Worm (Caenorhabditis elegans) whole organism, L1 larva: ENCODE results near the gene rabn-5.

Experiments used
- ama-1 ChIP-seq: fragments of 150-350 bp; optimal IDR thresholded peaks from 2 replicates; lab custom pipeline; 2014
- blmp-1 ChIP-seq: fragments of 150-350 bp; optimal IDR thresholded peaks from 2 replicates; lab custom pipeline; 2014; ENCODE audit warnings: missing biosample characterization, missing genetic modification characterization
- ceh-82 ChIP-seq, 3 experiments: fragments of 150-350 bp in 1 of 3; sonication (generic microtip) in 2 of 3; optimal IDR thresholded peaks; 2 replicates each; lab custom pipeline; 2014 to 2017; ENCODE audit warnings: missing biosample characterization in 3 of 3, missing genetic modification characterization in 3 of 3
- ceh-88 ChIP-seq: fragments of 200-800 bp; sonication (Bioruptor generic); IDR thresholded peaks from 2 replicates; pipeline ENCODE4 v1.3.6; 2022; ENCODE audit warnings: missing genetic modification characterization, missing compliant biosample characterization
- ceh-90 ChIP-seq: sonication (generic microtip); optimal IDR thresholded peaks from 2 replicates; lab custom pipeline; 2016; ENCODE audit warnings: missing genetic modification characterization, missing compliant biosample characterization
- dpl-1 ChIP-seq, 3 experiments: fragments of 150-350 bp in 2 of 3; sonication (generic microtip) in 1 of 3; optimal IDR thresholded peaks; 2 replicates each; lab custom pipeline; 2014 to 2017; ENCODE audit warnings: missing biosample characterization in 3 of 3, missing genetic modification characterization in 3 of 3, missing genetic modification reagents in 3 of 3
- efl-1 ChIP-seq, 4 experiments: fragments of 150-350 bp; optimal IDR thresholded peaks in 3 of 4; peaks in 1 of 4; 1 replicate in 1 of 4; 2 replicates in 3 of 4; lab custom pipeline; 2014; ENCODE audit warnings: missing biosample characterization in 2 of 4, missing genetic modification characterization in 2 of 4, missing genetic modification reagents in 2 of 4
- egl-27 ChIP-seq, 2 experiments: fragments of 150-350 bp in 1 of 2; sonication (generic microtip); optimal IDR thresholded peaks; 3 replicates each; lab custom pipeline; 2017 to 2018; ENCODE audit warnings: missing biosample characterization in 2 of 2, missing genetic modification characterization in 2 of 2, missing genetic modification reagents in 2 of 2
- elt-3 ChIP-seq, 6 experiments: fragments of 150-350 bp in 1 of 6; sonication (generic microtip); optimal IDR thresholded peaks; 2 replicates each; lab custom pipeline; 2017 to 2018; ENCODE audit warnings: missing biosample characterization in 6 of 6, missing genetic modification characterization in 6 of 6, inconsistent platforms in 1 of 6
- ets-5 ChIP-seq: fragments of 200-800 bp; sonication (Bioruptor generic); IDR thresholded peaks from 2 replicates; pipeline ENCODE4 v1.3.6; 2022; ENCODE audit warnings: missing genetic modification characterization, missing compliant biosample characterization
- fkh-10 ChIP-seq: sonication (generic microtip); optimal IDR thresholded peaks from 2 replicates; lab custom pipeline; 2017; ENCODE audit warnings: missing biosample characterization, missing genetic modification reagents, missing genetic modification characterization
- fkh-8 ChIP-seq: sonication (generic microtip); optimal IDR thresholded peaks from 2 replicates; lab custom pipeline; 2016; ENCODE audit warnings: mild to moderate bottlenecking, missing genetic modification characterization, missing compliant biosample characterization
- fos-1 ChIP-seq: fragments of 150-350 bp; optimal IDR thresholded peaks from 2 replicates; lab custom pipeline; 2014; ENCODE audit warnings: missing biosample characterization, missing genetic modification characterization
- grh-1 ChIP-seq: fragments of 200-800 bp; sonication (Bioruptor generic); IDR thresholded peaks from 2 replicates; pipeline ENCODE4 v1.3.6; 2022; ENCODE audit warnings: missing genetic modification reagents, missing genetic modification characterization, missing compliant biosample characterization
- hlh-17 ChIP-seq: fragments of 200-800 bp; sonication (Bioruptor generic); optimal IDR thresholded peaks from 2 replicates; lab custom pipeline; 2018; ENCODE audit warnings: missing genetic modification characterization, mild to moderate bottlenecking, missing compliant biosample characterization, moderate library complexity, borderline replicate concordance
- hpl-2 ChIP-seq: fragments of 150-350 bp; optimal IDR thresholded peaks from 2 replicates; lab custom pipeline; 2014; ENCODE audit warnings: missing biosample characterization, missing genetic modification reagents, missing genetic modification characterization
- jun-1 ChIP-seq: fragments of 150-350 bp; optimal IDR thresholded peaks from 2 replicates; lab custom pipeline; 2014; ENCODE audit warnings: missing biosample characterization, missing genetic modification reagents, missing genetic modification characterization
- lin-13 ChIP-seq: fragments of 150-350 bp; optimal IDR thresholded peaks from 2 replicates; lab custom pipeline; 2014; ENCODE audit warnings: missing biosample characterization, missing genetic modification reagents, missing genetic modification characterization
- lin-14 ChIP-seq: fragments of 200-800 bp; sonication (Bioruptor generic); optimal IDR thresholded peaks from 2 replicates; lab custom pipeline; 2018; ENCODE audit warnings: mild to moderate bottlenecking, missing genetic modification characterization, moderate library complexity, missing compliant biosample characterization
- lin-35 ChIP-seq, 2 experiments: fragments of 150-350 bp; optimal IDR thresholded peaks; 2 replicates each; lab custom pipeline; 2014; ENCODE audit warnings: missing biosample characterization in 2 of 2, missing genetic modification characterization in 2 of 2, missing genetic modification reagents in 2 of 2
- lin-39 ChIP-seq: fragments of 150-350 bp; optimal IDR thresholded peaks from 2 replicates; lab custom pipeline; 2014; ENCODE audit warnings: missing biosample characterization, missing genetic modification reagents, missing genetic modification characterization
- lsy-2 ChIP-seq, 2 experiments: fragments of 150-350 bp; optimal IDR thresholded peaks; 2 replicates each; lab custom pipeline; 2014; ENCODE audit warnings: missing biosample characterization in 2 of 2, missing genetic modification characterization in 2 of 2
- mab-9 ChIP-seq: fragments of 200-800 bp; sonication (Bioruptor generic); IDR thresholded peaks from 2 replicates; pipeline ENCODE4 v1.3.6; 2022; ENCODE audit warnings: missing genetic modification reagents, missing genetic modification characterization, missing compliant biosample characterization
- mdl-1 ChIP-seq, 2 experiments: fragments of 150-350 bp; optimal IDR thresholded peaks; 2 replicates each; lab custom pipeline; 2014 to 2017; ENCODE audit warnings: missing biosample characterization in 2 of 2, missing genetic modification characterization in 2 of 2, inconsistent platforms in 1 of 2
- nhr-20 ChIP-seq: sonication (generic microtip); optimal IDR thresholded peaks from 2 replicates; lab custom pipeline; 2016; ENCODE audit warnings: mild to moderate bottlenecking, missing genetic modification characterization, missing compliant biosample characterization
- nhr-47 ChIP-seq: sonication (generic microtip); optimal IDR thresholded peaks from 2 replicates; lab custom pipeline; 2016; ENCODE audit warnings: mild to moderate bottlenecking, missing genetic modification characterization, moderate library complexity, missing compliant biosample characterization
- nhr-77 ChIP-seq: fragments of 150-350 bp; optimal IDR thresholded peaks from 2 replicates; lab custom pipeline; 2014; ENCODE audit warnings: missing biosample characterization, missing genetic modification characterization
- nhr-85 ChIP-seq: sonication (generic microtip); peaks from one replicate; lab custom pipeline; 2016; ENCODE audit warnings: missing genetic modification characterization, inconsistent platforms, missing compliant biosample characterization
- nhr-90 ChIP-seq: sonication (generic microtip); optimal IDR thresholded peaks from 2 replicates; lab custom pipeline; 2016; ENCODE audit warnings: mild to moderate bottlenecking, missing genetic modification characterization, missing compliant biosample characterization; ENCODE audit not compliant: poor library complexity
- pag-3 ChIP-seq: sonication (generic microtip); optimal IDR thresholded peaks from 2 replicates; lab custom pipeline; 2017; ENCODE audit warnings: missing genetic modification characterization, mild to moderate bottlenecking, missing compliant biosample characterization, antibody characterized with exemption, borderline replicate concordance; ENCODE audit not compliant: insufficient read depth
- pax-3 ChIP-seq: fragments of 200-800 bp; sonication (Bioruptor generic); optimal IDR thresholded peaks from 2 replicates; lab custom pipeline; 2018; ENCODE audit warnings: mild to moderate bottlenecking, missing genetic modification characterization, moderate library complexity, missing compliant biosample characterization
- rnt-1 ChIP-seq: sonication (generic microtip); optimal IDR thresholded peaks from 2 replicates; lab custom pipeline; 2016; ENCODE audit warnings: mild to moderate bottlenecking, missing genetic modification characterization, moderate library complexity, missing compliant biosample characterization
- skn-1 ChIP-seq: fragments of 150-350 bp; optimal IDR thresholded peaks from 2 replicates; lab custom pipeline; 2014; ENCODE audit warnings: missing biosample characterization, missing genetic modification characterization
- snpc-4 ChIP-seq: fragments of 150-350 bp; optimal IDR thresholded peaks from 2 replicates; lab custom pipeline; 2014; ENCODE audit warnings: missing biosample characterization, missing genetic modification characterization
- sox-4 ChIP-seq: sonication (generic microtip); optimal IDR thresholded peaks from 2 replicates; lab custom pipeline; 2016; ENCODE audit warnings: missing genetic modification characterization, missing compliant biosample characterization
- sup-37 ChIP-seq: fragments of 200-800 bp; sonication (Bioruptor generic); optimal IDR thresholded peaks from 2 replicates; lab custom pipeline; 2018; ENCODE audit warnings: mild to moderate bottlenecking, missing genetic modification characterization, missing compliant biosample characterization
- tbx-2 ChIP-seq: sonication (generic microtip); optimal IDR thresholded peaks from 2 replicates; lab custom pipeline; 2016; ENCODE audit warnings: missing genetic modification characterization, missing compliant biosample characterization
- unc-130 ChIP-seq: fragments of 150-350 bp; optimal IDR thresholded peaks from 2 replicates; lab custom pipeline; 2017; ENCODE audit warnings: missing biosample characterization, missing genetic modification characterization, inconsistent platforms
- unc-98 ChIP-seq: fragments of 200-800 bp; sonication (Bioruptor generic); IDR thresholded peaks from 2 replicates; pipeline ENCODE4 v1.3.6; 2022; ENCODE audit warnings: missing genetic modification characterization, missing compliant biosample characterization
- xbp-1 ChIP-seq: sonication (generic microtip); optimal IDR thresholded peaks from 2 replicates; lab custom pipeline; 2016; ENCODE audit warnings: missing genetic modification characterization, missing compliant biosample characterization
- zip-4 ChIP-seq: fragments of 200-800 bp; sonication (Bioruptor generic); optimal IDR thresholded peaks from 2 replicates; lab custom pipeline; 2018; ENCODE audit warnings: mild to moderate bottlenecking, missing genetic modification characterization, moderate library complexity, missing compliant biosample characterization
- ztf-11 ChIP-seq, 2 experiments: sonication (generic microtip); optimal IDR thresholded peaks; 2 replicates each; lab custom pipeline; 2016 to 2017; ENCODE audit warnings: missing genetic modification characterization in 2 of 2, missing biosample characterization in 1 of 2, missing compliant biosample characterization in 1 of 2
- ztf-4 ChIP-seq: fragments of 150-350 bp; optimal IDR thresholded peaks from 2 replicates; lab custom pipeline; 2014; ENCODE audit warnings: missing biosample characterization, missing genetic modification characterization

rabn-5 gene

DNA sequence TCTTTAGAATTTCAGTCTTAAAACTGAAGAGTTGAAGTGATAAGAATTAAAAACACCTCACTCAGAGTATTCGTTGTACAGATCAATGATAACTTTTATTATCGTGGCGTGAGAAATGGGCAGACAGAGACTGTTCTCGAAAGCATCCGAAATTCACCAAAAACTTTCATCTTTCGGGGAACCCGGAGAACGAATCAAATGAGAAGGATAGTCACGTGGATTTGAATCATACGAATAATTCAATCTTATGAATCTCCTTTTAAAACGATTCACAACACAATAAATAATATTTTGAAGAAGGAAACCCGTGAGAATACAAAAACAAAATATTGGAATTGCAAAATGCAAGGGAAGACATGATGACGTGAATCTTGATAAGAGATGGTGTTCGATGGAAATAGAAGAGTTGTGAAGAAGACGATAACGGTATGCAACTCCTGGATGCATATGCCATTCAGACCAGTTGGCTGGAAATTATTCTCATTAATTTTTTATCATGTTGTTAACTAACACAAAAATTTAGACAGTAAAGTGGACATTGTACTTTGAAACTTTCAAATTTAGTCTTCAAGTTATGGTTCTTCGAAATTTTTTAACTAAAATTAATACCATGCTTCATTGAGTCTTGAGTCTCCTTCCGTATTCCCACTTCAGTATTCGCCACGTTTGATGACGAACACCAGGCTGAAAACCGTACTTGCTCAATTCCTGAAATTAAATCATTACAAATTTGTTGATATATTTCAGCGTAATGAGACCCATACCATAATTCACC, 12.7 kb downstream of the rabn-5 start (continued):
- no peak for TF ChIP-seq sup-37
- TF ChIP-seq nhr-85, result peak; percentile 38
- TF ChIP-seq zip-4 (GFP tag; lab: Kevin White, UChicago), result no peak
- TF ChIP-seq ztf-11 (tag; optimal IDR thresholded peaks at IDR 0.05; lab: Kevin White, UChicago), result no peak
- peak in 1 of 2 experiments; percentile 0 for TF ChIP-seq mdl-1 (tag; optimal IDR thresholded peaks at IDR 0.05; lab: Kevin White, UChicago)
- TF ChIP-seq blmp-1, result peak; percentile 90
- no peak for TF ChIP-seq lin-39
- peak; percentile 58 for TF ChIP-seq nhr-90 (tag; lab: Kevin White, UChicago)
- peak; percentile 26; the same call in 1 of the 2 replicates for TF ChIP-seq grh-1 (GFP tag; lab: Robert Waterston, UW)
- no peak for TF ChIP-seq egl-27 (tag; optimal IDR thresholded peaks at IDR 0.05; lab: Kevin White, UChicago)
- TF ChIP-seq dpl-1 (GFP tag; optimal IDR thresholded peaks at IDR 0.05; lab: Kevin White, UChicago), result no peak

DNA sequence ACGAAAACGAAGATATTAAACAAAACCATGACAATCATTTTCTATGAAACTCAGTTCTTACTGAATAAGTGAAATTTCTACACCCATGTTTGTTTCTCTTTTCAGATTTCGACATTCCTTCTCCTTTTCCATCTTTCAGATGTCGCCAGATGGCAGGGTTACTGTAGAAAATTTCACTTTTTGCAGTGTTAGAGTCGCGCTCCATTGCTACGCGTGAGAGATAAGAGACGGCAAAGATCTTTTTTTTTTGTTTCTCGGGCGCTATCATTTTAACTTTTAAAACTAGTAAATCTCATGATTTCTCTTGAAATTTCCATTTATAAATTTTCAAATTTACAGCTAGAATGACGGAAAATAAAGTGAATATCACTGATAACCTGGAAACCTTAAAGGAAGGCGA, 13.9 kb downstream of the rabn-5 start, which contains the start of the genes mig-21 and F01F1.2:
Gene mig-21 (minus strand): TSS at position 166 of the 400 bp plus-strand sequence.
Gene F01F1.2 (plus strand): TSS at position 340 of the 400 bp plus-strand sequence.
- TF ChIP-seq mab-9 (GFP tag; lab: Robert Waterston, UW) (no peak), unc-130 (tag; lab: Kevin White, UChicago) (no peak), nhr-20 (tag; lab: Kevin White, UChicago) (no peak), lin-13 (GFP tag; lab: Kevin White, UChicago) (no peak), nhr-90 (tag; lab: Kevin White, UChicago) (no peak), tbx-2 (tag; lab: Kevin White, UChicago) (no peak), lin-39 (no peak), sup-37 (no peak), rnt-1 (tag; lab: Kevin White, UChicago) (no peak), ztf-4 (tag; lab: Kevin White, UChicago) (no peak), mdl-1 (tag; optimal IDR thresholded peaks at IDR 0.05; lab: Kevin White, UChicago) (no peak), blmp-1 (peak; percentile 96), sox-4 (tag; lab: Kevin White, UChicago) (no peak), unc-98 (GFP tag; lab: Robert Waterston, UW) (no peak), pag-3 (tag; lab: Kevin White, UChicago) (no peak), jun-1 (tag; lab: Kevin White, UChicago) (no peak), lsy-2 (tag; optimal IDR thresholded peaks at IDR 0.05; lab: Kevin White, UChicago) (peak in 1 of 2 experiments; percentile 87), hlh-17 (GFP tag; lab: Kevin White, UChicago) (no peak), hpl-2 (GFP tag; lab: Kevin White, UChicago) (no peak), efl-1 (optimal IDR thresholded peaks at IDR 0.05; lab: Kevin White, UChicago) (no peak), efl-1 (GFP tag; optimal IDR thresholded peaks at IDR 0.05 in 1 of 2; lab: Kevin White, UChicago) (peak in 1 of 2 experiments; percentile 82), xbp-1 (tag; lab: Kevin White, UChicago) (no peak), nhr-47 (tag; lab: Kevin White, UChicago) (no peak), dpl-1 (GFP tag; optimal IDR thresholded peaks at IDR 0.05; lab: Kevin White, UChicago) (peak in 1 of 3 experiments; percentile 16), ceh-88 (GFP tag; lab: Robert Waterston, UW) (no peak)
- TF ChIP-seq, all 84 proteins: peak for 4

DNA sequence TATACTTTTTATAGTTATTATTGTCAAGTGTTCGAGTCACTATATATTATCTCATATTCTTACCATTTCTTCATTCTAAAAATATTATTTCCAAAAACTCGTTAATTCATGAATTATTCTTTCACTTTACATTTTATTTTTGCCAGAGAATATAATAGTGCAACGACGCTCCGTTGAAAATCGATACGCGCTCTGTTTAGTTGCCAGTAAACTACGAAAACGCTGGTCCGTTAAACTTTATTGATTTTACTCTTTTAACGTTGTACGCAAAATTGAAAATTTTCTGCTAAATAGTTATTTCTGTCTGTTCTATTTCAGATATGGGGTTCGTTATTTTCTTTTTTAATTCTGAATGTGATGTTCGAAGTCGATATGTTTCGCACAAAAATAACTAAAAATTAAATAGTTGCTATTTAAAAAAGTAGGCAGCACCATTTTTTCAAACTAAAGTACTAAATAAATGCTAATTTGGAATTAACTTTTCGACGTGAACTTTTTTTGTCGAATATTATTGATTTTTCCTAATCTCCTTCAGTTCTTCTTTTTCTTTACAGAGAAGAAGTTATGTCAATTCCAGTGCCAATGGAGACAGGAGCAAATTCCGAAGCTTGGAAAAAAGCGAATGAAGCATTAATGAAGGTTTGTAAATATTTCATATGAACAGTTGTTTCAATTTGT, 15.1 kb downstream of the rabn-5 start, which contains the start of gene hpo-10:
Gene hpo-10 (plus strand): TSS at position 199 of the 678 bp plus-strand sequence.
- TF ChIP-seq ama-1 (lab: Kevin White, UChicago) (peak; percentile 23), lin-35 (GFP tag; optimal IDR thresholded peaks at IDR 0.05; lab: Kevin White, UChicago) (peak; percentile 14 to 44), dpl-1 (GFP tag; optimal IDR thresholded peaks at IDR 0.05; lab: Kevin White, UChicago) (peak in 2 of 3 experiments; percentile 34), fkh-8 (tag; lab: Kevin White, UChicago) (no peak), nhr-77 (tag; lab: Kevin White, UChicago) (no peak), lsy-2 (tag; optimal IDR thresholded peaks at IDR 0.05; lab: Kevin White, UChicago) (peak; percentile 49 to 70), pax-3 (tag; lab: Kevin White, UChicago) (no peak), ets-5 (GFP tag; lab: Robert Waterston, UW) (no peak), blmp-1 (peak; percentile 54), rnt-1 (tag; lab: Kevin White, UChicago) (no peak), elt-3 (tag; optimal IDR thresholded peaks at IDR 0.05; lab: Kevin White, UChicago) (no peak), ceh-90 (tag; lab: Kevin White, UChicago) (no peak), fos-1 (tag; lab: Kevin White, UChicago) (no peak), ceh-82 (tag; optimal IDR thresholded peaks at IDR 0.05; lab: Kevin White, UChicago) (peak in 1 of 3 experiments; percentile 32), snpc-4 (tag; lab: Kevin White, UChicago) (no peak), fkh-10 (GFP tag; lab: Kevin White, UChicago) (no peak), skn-1 (tag; lab: Kevin White, UChicago) (no peak), lin-13 (GFP tag; lab: Kevin White, UChicago) (no peak), lin-14 (GFP tag; lab: Kevin White, UChicago) (peak; percentile 14)
